Fruit fly (Drosophila melanogaster) whole organism, embryonic: ENCODE results near the gene Nnp-1.

ENCODE experiments used
- Ada2b ChIP-seq: fragments of 200-800 bp; sonication (Bioruptor generic); IDR thresholded peaks from 2 replicates; pipeline ENCODE4 v1.3.6; 2022; ENCODE audit warnings: missing biosample characterization, missing genetic modification characterization
- Atf-2 ChIP-seq: fragments of 200-800 bp; sonication (Bioruptor generic); optimal IDR thresholded peaks from 2 replicates; lab custom pipeline; 2016; ENCODE audit warnings: missing biosample characterization, missing genetic modification characterization
- CG1024 ChIP-seq: fragments of 200-800 bp; sonication (Bioruptor generic); IDR thresholded peaks from 2 replicates; pipeline ENCODE4 v1.3.6; 2022; ENCODE audit warnings: missing biosample characterization, missing genetic modification characterization
- CG10267 ChIP-seq: fragments of 200-800 bp; sonication (Bioruptor generic); optimal IDR thresholded peaks from 2 replicates; lab custom pipeline; 2018; ENCODE audit warnings: missing biosample characterization, mild to moderate bottlenecking, missing genetic modification characterization, moderate library complexity
- CG12071 ChIP-seq: fragments of 200-800 bp; sonication (Bioruptor generic); optimal IDR thresholded peaks from 3 replicates; lab custom pipeline; 2018; ENCODE audit warnings: missing biosample characterization, mild to moderate bottlenecking, missing genetic modification characterization
- CG12236 ChIP-seq: fragments of 200-800 bp; sonication (Bioruptor generic); optimal IDR thresholded peaks from 2 replicates; lab custom pipeline; 2016; ENCODE audit warnings: missing biosample characterization, missing genetic modification characterization
- CG16779 ChIP-seq: fragments of 200-800 bp; sonication (Bioruptor generic); IDR thresholded peaks from 2 replicates; pipeline ENCODE4 v1.3.6; 2022; ENCODE audit warnings: missing biosample characterization, missing genetic modification characterization
- CG1792 ChIP-seq: fragments of 200-800 bp; sonication (Bioruptor generic); optimal IDR thresholded peaks from 2 replicates; lab custom pipeline; 2016; ENCODE audit warnings: missing biosample characterization, missing genetic modification characterization
- CG30020 ChIP-seq: fragments of 200-800 bp; optimal IDR thresholded peaks from 2 replicates; lab custom pipeline; 2019; ENCODE audit warnings: missing biosample characterization, mild to moderate bottlenecking, missing genetic modification characterization, moderate library complexity
- CG3163 ChIP-seq: fragments of 200-800 bp; sonication (Bioruptor generic); optimal IDR thresholded peaks from 3 replicates; lab custom pipeline; 2016; ENCODE audit warnings: missing biosample characterization, missing genetic modification characterization
- CG32532 ChIP-seq: fragments of 200-800 bp; sonication (Bioruptor generic); IDR thresholded peaks from 2 replicates; pipeline ENCODE4 v1.3.6; 2022; ENCODE audit warnings: missing biosample characterization, missing genetic modification characterization
- CG34422 ChIP-seq: fragments of 200-800 bp; sonication (Bioruptor generic); IDR thresholded peaks from 3 replicates; pipeline ENCODE4 v1.3.6; 2022; ENCODE audit warnings: missing biosample characterization, missing genetic modification characterization
- CG4617 ChIP-seq: fragments of 200-800 bp; sonication (Bioruptor generic); optimal IDR thresholded peaks from 3 replicates; lab custom pipeline; 2016; ENCODE audit warnings: missing biosample characterization, missing genetic modification characterization, borderline replicate concordance
- CG6765 ChIP-seq: fragments of 200-800 bp; sonication (Bioruptor generic); optimal IDR thresholded peaks from 3 replicates; lab custom pipeline; 2017; ENCODE audit warnings: missing biosample characterization, mild to moderate bottlenecking, missing genetic modification characterization
- CG7987 ChIP-seq: fragments of 200-800 bp; sonication (Bioruptor generic); optimal IDR thresholded peaks from 2 replicates; lab custom pipeline; 2018; ENCODE audit warnings: missing biosample characterization, mild to moderate bottlenecking, missing genetic modification characterization, moderate library complexity
- CG8281 ChIP-seq: fragments of 200-800 bp; sonication (Bioruptor generic); optimal IDR thresholded peaks from 2 replicates; lab custom pipeline; 2018; ENCODE audit warnings: missing biosample characterization, mild to moderate bottlenecking, missing genetic modification characterization, moderate library complexity
- CG8924 ChIP-seq: fragments of 200-800 bp; optimal IDR thresholded peaks from 3 replicates; lab custom pipeline; 2019; ENCODE audit warnings: missing biosample characterization, mild to moderate bottlenecking, missing genetic modification characterization, moderate library complexity
- CG8944 ChIP-seq: fragments of 200-800 bp; sonication (Bioruptor generic); optimal IDR thresholded peaks from 3 replicates; lab custom pipeline; 2016; ENCODE audit warnings: missing biosample characterization, missing genetic modification characterization
- CkIIα-i1 ChIP-seq: fragments of 200-800 bp; sonication (Bioruptor generic); IDR thresholded peaks from 2 replicates; pipeline ENCODE4 v1.3.6; 2022; ENCODE audit warnings: missing biosample characterization, missing genetic modification characterization
- Dek ChIP-seq: fragments of 200-800 bp; sonication (Bioruptor generic); optimal IDR thresholded peaks from 3 replicates; lab custom pipeline; 2019; ENCODE audit warnings: missing biosample characterization, mild to moderate bottlenecking, missing genetic modification characterization, moderate library complexity
- E2f2 ChIP-seq: fragments of 200-800 bp; sonication (Bioruptor generic); IDR thresholded peaks from 2 replicates; pipeline ENCODE4 v1.3.6; 2022; ENCODE audit warnings: missing biosample characterization, missing genetic modification characterization
- Ets65A ChIP-seq: fragments of 200-800 bp; sonication (Bioruptor generic); peaks from one replicate; lab custom pipeline; 2016; ENCODE audit warnings: missing biosample characterization, missing genetic modification characterization
- HLH3B ChIP-seq: fragments of 200-800 bp; sonication (Bioruptor generic); IDR thresholded peaks from 2 replicates; pipeline ENCODE4 v1.3.6; 2022; ENCODE audit warnings: missing biosample characterization, missing genetic modification characterization
- HLHmδ ChIP-seq: fragments of 200-800 bp; sonication (Bioruptor generic); optimal IDR thresholded peaks from 2 replicates; lab custom pipeline; 2018; ENCODE audit warnings: missing biosample characterization, mild to moderate bottlenecking, missing genetic modification characterization, moderate library complexity
- Hand ChIP-seq: fragments of 200-800 bp; sonication (Bioruptor generic); optimal IDR thresholded peaks from 2 replicates; lab custom pipeline; 2017; ENCODE audit warnings: mild to moderate bottlenecking, missing biosample characterization, missing genetic modification reagents, missing genetic modification characterization
- Jarid2 ChIP-seq: fragments of 200-800 bp; sonication (Bioruptor generic); optimal IDR thresholded peaks from 3 replicates; lab custom pipeline; 2017; ENCODE audit warnings: mild to moderate bottlenecking, missing biosample characterization, missing genetic modification reagents, missing genetic modification characterization
- Mad ChIP-seq: fragments of 200-800 bp; sonication (Bioruptor generic); optimal IDR thresholded peaks from 2 replicates; lab custom pipeline; 2016; ENCODE audit warnings: missing biosample characterization, missing genetic modification characterization
- Med ChIP-seq: fragments of 200-800 bp; sonication (Bioruptor generic); peaks from one replicate; lab custom pipeline; 2016; ENCODE audit warnings: missing biosample characterization, missing genetic modification characterization, mild to moderate bottlenecking, inconsistent platforms, moderate library complexity
- Mrtf ChIP-seq: fragments of 200-800 bp; sonication (Bioruptor generic); IDR thresholded peaks from 3 replicates; pipeline ENCODE4 v1.3.6; 2022; ENCODE audit warnings: missing biosample characterization, missing genetic modification characterization
- NFAT ChIP-seq: fragments of 200-800 bp; sonication (Bioruptor generic); IDR thresholded peaks from 2 replicates; pipeline ENCODE4 v1.3.6; 2022; ENCODE audit warnings: missing biosample characterization, missing genetic modification characterization
- NfI ChIP-seq: fragments of 200-800 bp; sonication (Bioruptor generic); optimal IDR thresholded peaks from 3 replicates; lab custom pipeline; 2018; ENCODE audit warnings: missing biosample characterization, mild to moderate bottlenecking, missing genetic modification characterization, moderate library complexity
- Pdp1 ChIP-seq, 2 experiments: fragments of 200-800 bp; sonication (Bioruptor generic); optimal IDR thresholded peaks; 3 replicates each; lab custom pipeline; 2016; ENCODE audit warnings: missing biosample characterization in 2 of 2, missing genetic modification characterization in 2 of 2, mild to moderate bottlenecking in 1 of 2, moderate library complexity in 1 of 2
- Sox102F ChIP-seq: fragments of 200-800 bp; sonication (Bioruptor generic); optimal IDR thresholded peaks from 2 replicates; lab custom pipeline; 2018; ENCODE audit warnings: missing biosample characterization, mild to moderate bottlenecking, missing genetic modification characterization, moderate library complexity
- ara ChIP-seq: fragments of 200-800 bp; sonication (Bioruptor generic); IDR thresholded peaks from 2 replicates; pipeline ENCODE4 v1.3.6; 2022; ENCODE audit warnings: missing biosample characterization, missing genetic modification characterization
- cato ChIP-seq: fragments of 200-800 bp; sonication (Bioruptor generic); optimal IDR thresholded peaks from 2 replicates; lab custom pipeline; 2016; ENCODE audit warnings: missing biosample characterization, missing genetic modification characterization, borderline replicate concordance
- insv ChIP-seq, 2 experiments: fragments of 200-800 bp; sonication (Bioruptor generic); optimal IDR thresholded peaks; 3 replicates each; lab custom pipeline; 2016 to 2018; ENCODE audit warnings: missing biosample characterization in 2 of 2, missing genetic modification characterization in 2 of 2
- inv ChIP-seq: fragments of 200-800 bp; sonication (Bioruptor generic); IDR thresholded peaks from 2 replicates; pipeline ENCODE4 v1.3.6; 2022; ENCODE audit warnings: missing biosample characterization, missing genetic modification characterization; ENCODE audit not compliant: partially characterized antibody
- kah ChIP-seq: fragments of 200-800 bp; sonication (Bioruptor generic); optimal IDR thresholded peaks from 2 replicates; lab custom pipeline; 2018; ENCODE audit warnings: missing biosample characterization, mild to moderate bottlenecking, missing genetic modification characterization
- lilli ChIP-seq: fragments of 200-800 bp; sonication (Bioruptor generic); optimal IDR thresholded peaks from 3 replicates; lab custom pipeline; 2016; ENCODE audit warnings: missing biosample characterization, missing genetic modification characterization
- luna ChIP-seq: fragments of 200-800 bp; sonication (Bioruptor generic); optimal IDR thresholded peaks from 2 replicates; lab custom pipeline; 2016; ENCODE audit warnings: missing biosample characterization, missing genetic modification characterization
- nau ChIP-seq: fragments of 200-800 bp; sonication (Bioruptor generic); optimal IDR thresholded peaks from 3 replicates; lab custom pipeline; 2017; ENCODE audit warnings: missing biosample characterization, mild to moderate bottlenecking, missing genetic modification characterization, missing genetic modification reagents
- nerfin-2 ChIP-seq: fragments of 200-800 bp; sonication (Bioruptor generic); IDR thresholded peaks from 2 replicates; pipeline ENCODE4 v1.3.6; 2022; ENCODE audit warnings: missing biosample characterization, missing genetic modification characterization; ENCODE audit not compliant: partially characterized antibody
- odd ChIP-seq: fragments of 200-800 bp; sonication (Bioruptor generic); optimal IDR thresholded peaks from 2 replicates; lab custom pipeline; 2017; ENCODE audit warnings: missing biosample characterization, mild to moderate bottlenecking, missing genetic modification characterization
- repo ChIP-seq: fragments of 200-800 bp; sonication (Bioruptor generic); optimal IDR thresholded peaks from 2 replicates; lab custom pipeline; 2016; ENCODE audit warnings: missing biosample characterization, missing genetic modification characterization
- sqz ChIP-seq: fragments of 200-800 bp; sonication (Bioruptor generic); optimal IDR thresholded peaks from 3 replicates; lab custom pipeline; 2018; ENCODE audit warnings: missing biosample characterization, mild to moderate bottlenecking, missing genetic modification characterization
- trem ChIP-seq: fragments of 200-800 bp; optimal IDR thresholded peaks from 3 replicates; lab custom pipeline; 2019; ENCODE audit warnings: missing biosample characterization, mild to moderate bottlenecking, missing genetic modification characterization, moderate library complexity
- vnd ChIP-seq: fragments of 200-800 bp; sonication (Bioruptor generic); IDR thresholded peaks from 3 replicates; pipeline ENCODE4 v1.3.6; 2022; ENCODE audit warnings: missing biosample characterization, missing genetic modification characterization; ENCODE audit not compliant: partially characterized antibody

The Nnp-1 gene

DNA sequence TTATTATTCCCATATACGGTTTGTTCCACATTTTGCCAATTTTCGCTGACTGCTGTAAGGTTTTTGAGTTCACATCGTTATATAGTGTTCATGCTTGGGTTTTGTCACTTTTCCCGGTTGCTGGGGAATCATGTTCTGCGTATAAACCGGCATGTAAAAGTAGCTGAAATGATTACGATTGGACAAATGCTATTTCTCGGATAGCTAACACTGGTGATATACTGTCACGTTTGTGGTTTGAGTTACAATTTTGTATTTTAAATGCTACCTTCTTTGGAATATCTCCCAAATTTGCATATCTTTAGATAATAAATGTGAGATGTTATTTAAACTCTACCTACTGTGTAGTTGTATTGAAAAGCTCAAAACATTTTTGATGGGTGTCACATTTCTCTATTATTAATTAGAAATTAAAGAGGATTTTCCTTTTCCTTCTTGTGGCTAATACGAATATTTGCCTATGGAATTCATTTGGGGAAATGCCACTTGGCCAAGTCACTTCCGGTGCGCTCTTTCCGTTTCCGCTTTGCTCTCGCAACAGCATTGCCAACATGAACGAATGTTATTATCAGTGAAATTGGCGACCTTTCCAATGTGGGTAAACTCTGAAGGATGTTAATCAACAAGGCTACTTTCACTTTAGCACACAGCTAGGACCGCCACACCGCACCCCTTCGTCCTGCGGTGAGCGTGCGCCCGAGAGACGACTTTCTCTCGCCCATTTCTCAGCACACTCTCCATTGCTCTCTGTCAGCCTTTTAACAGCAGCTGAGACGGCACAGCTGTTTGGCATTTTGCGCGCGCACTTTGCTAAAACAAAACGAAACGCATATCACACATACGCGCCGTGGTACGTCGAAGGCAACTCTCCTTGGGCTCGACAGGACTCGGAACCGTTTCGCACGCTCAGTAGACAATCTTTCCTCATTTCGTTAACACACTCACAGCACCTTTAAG, 48.8 kb upstream of the Nnp-1 start, which contains the start of the genes CG16956, CG42784 and CG43850 (continued):
- TF ChIP-seq Med (GFP tag; lab: Kevin White, UChicago) (peak; percentile 92), sqz (peak; percentile 26), Hand (GFP tag; lab: Kevin White, UChicago) (peak; percentile 88), cato (GFP tag; lab: Kevin White, UChicago) (no peak), vnd (GFP tag; lab: Robert Waterston, UW) (no peak), lilli (GFP tag; lab: Kevin White, UChicago) (no peak), CG30020 (tag; lab: Kevin White, UChicago) (no peak), CG3163 (GFP tag; lab: Kevin White, UChicago) (no peak), CG8281 (tag; lab: Kevin White, UChicago) (peak; percentile 11), E2f2 (GFP tag; lab: Robert Waterston, UW) (no peak; the same call in 1 of the 2 replicates), ara (no peak), CG12236 (no peak), CG32532 (GFP tag; lab: Robert Waterston, UW) (peak; percentile 47; the same call in 1 of the 2 replicates), CG8944 (GFP tag; lab: Kevin White, UChicago) (no peak), Pdp1 (GFP tag; optimal IDR thresholded peaks at IDR 0.05; lab: Kevin White, UChicago) (no peak), kah (GFP tag; lab: Kevin White, UChicago) (peak; percentile 49), Sox102F (peak; percentile 18), CkIIα-i1 (GFP tag; lab: Robert Waterston, UW) (no peak), NFAT (GFP tag; lab: Robert Waterston, UW) (peak; percentile 33; the same call in 1 of the 2 replicates), Ets65A (peak; percentile 51), nerfin-2 (no peak), Mad (GFP tag; lab: Kevin White, UChicago) (peak; percentile 35), luna (GFP tag; lab: Kevin White, UChicago) (no peak), CG16779 (no peak), Atf-2 (GFP tag; lab: Kevin White, UChicago) (no peak), CG1792 (GFP tag; lab: Kevin White, UChicago) (no peak), HLHmδ (no peak), Jarid2 (GFP tag; lab: Kevin White, UChicago) (peak; percentile 17), insv (GFP tag; optimal IDR thresholded peaks at IDR 0.05; lab: Kevin White, UChicago) (peak in 1 of 2 experiments; percentile 49), Dek (tag; lab: Kevin White, UChicago) (peak; percentile 42), odd (GFP tag; lab: Kevin White, UChicago) (peak; percentile 83), Ada2b (GFP tag; lab: Robert Waterston, UW) (no peak), CG8924 (no peak), inv (GFP tag; lab: Robert Waterston, UW) (no peak), CG34422 (GFP tag; lab: Robert Waterston, UW) (no peak), repo (no peak), NfI (peak; percentile 80), CG1024 (GFP tag; lab: Robert Waterston, UW) (no peak), CG6765 (peak; percentile 90), HLH3B (GFP tag; lab: Robert Waterston, UW) (no peak; the same call in 1 of the 2 replicates), nau (peak; percentile 65), CG4617 (GFP tag; lab: Kevin White, UChicago) (no peak), CG10267 (peak; percentile 13), CG7987 (peak; percentile 86), trem (no peak), CG12071 (GFP tag; lab: Kevin White, UChicago) (peak; percentile 89), Mrtf (GFP tag; lab: Robert Waterston, UW) (no peak)
